Fruit fly (Drosophila melanogaster) whole organism, prepupa: ENCODE data around the gene RluA-1.

Experiments used
- CG6808 ChIP-seq: fragments of 200-800 bp; sonication (Bioruptor generic); optimal IDR thresholded peaks from 3 replicates; lab custom pipeline; 2017; ENCODE audit warnings: missing biosample characterization, missing genetic modification characterization, mild to moderate bottlenecking, moderate library complexity, missing genetic modification reagents
- CG6854 ChIP-seq: fragments of 200-800 bp; sonication (Bioruptor generic); optimal IDR thresholded peaks from 2 replicates; lab custom pipeline; 2017; ENCODE audit warnings: missing biosample characterization, mild to moderate bottlenecking, missing genetic modification characterization
- CG9139 ChIP-seq: fragments of 200-800 bp; sonication (Bioruptor generic); optimal IDR thresholded peaks from 3 replicates; lab custom pipeline; 2017; ENCODE audit warnings: missing biosample characterization, mild to moderate bottlenecking, missing genetic modification characterization
- Hr4 ChIP-seq: fragments of 200-800 bp; sonication (Bioruptor generic); optimal IDR thresholded peaks from 3 replicates; lab custom pipeline; 2016; ENCODE audit warnings: missing biosample characterization, missing genetic modification characterization
- OdsH ChIP-seq: fragments of 200-800 bp; sonication (Bioruptor generic); optimal IDR thresholded peaks from 3 replicates; lab custom pipeline; 2016; ENCODE audit warnings: missing biosample characterization, missing genetic modification characterization
- Sox102F ChIP-seq: fragments of 200-800 bp; sonication (Bioruptor generic); optimal IDR thresholded peaks from 2 replicates; lab custom pipeline; 2016; ENCODE audit warnings: missing biosample characterization, mild to moderate bottlenecking, missing genetic modification characterization
- achi ChIP-seq: fragments of 200-800 bp; sonication (Bioruptor generic); optimal IDR thresholded peaks from 3 replicates; lab custom pipeline; 2016; ENCODE audit warnings: missing biosample characterization, missing genetic modification characterization

DNA sequence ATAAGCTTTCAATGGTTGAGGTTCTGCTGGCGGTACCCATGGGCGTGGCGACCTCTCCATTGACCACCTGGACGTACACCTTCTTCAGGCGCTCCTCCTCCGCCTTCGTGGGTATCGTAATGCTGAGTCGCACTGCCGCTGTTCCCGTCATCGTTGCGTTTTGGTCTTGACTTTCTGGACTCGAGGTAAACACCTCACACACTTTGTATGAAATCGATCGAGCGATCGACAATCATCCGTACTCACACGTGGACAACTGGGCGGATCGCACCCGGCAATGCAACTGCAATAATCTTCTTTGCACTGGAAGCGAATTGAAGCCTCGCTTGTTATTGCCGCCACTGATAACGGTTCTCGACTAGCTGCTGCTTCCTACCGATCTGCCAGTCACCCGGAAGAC lies 35.9 kb upstream of the RluA-1 start, which contains the start of gene CG7384:
- no peak for TF ChIP-seq CG9139 (GFP tag; lab: Kevin White, UChicago)
- no peak for TF ChIP-seq Hr4 (GFP tag; lab: Kevin White, UChicago)
- TF ChIP-seq achi = no peak
- TF ChIP-seq CG6854 (GFP tag; lab: Kevin White, UChicago) = no peak
- TF ChIP-seq Sox102F = no peak
- TF ChIP-seq CG6808 (GFP tag; lab: Kevin White, UChicago) = no peak
- TF ChIP-seq OdsH (GFP tag; lab: Kevin White, UChicago) = no peak
